Fruit fly (Drosophila melanogaster) whole organism, embryonic: Measurements from ENCODE around the gene CG46318.

Experiments
- ATbp ChIP-seq: fragments of 200-800 bp; sonication (Bioruptor generic); optimal IDR thresholded peaks from 2 replicates; lab custom pipeline; 2017; ENCODE audit warnings: missing biosample characterization, mild to moderate bottlenecking, missing genetic modification characterization, missing genetic modification reagents
- CG10209 ChIP-seq: fragments of 200-800 bp; sonication (Bioruptor generic); optimal IDR thresholded peaks from 3 replicates; lab custom pipeline; 2017; ENCODE audit warnings: missing biosample characterization, mild to moderate bottlenecking, missing genetic modification characterization, missing genetic modification reagents
- CG10274 ChIP-seq: fragments of 200-800 bp; sonication (Bioruptor generic); optimal IDR thresholded peaks from 3 replicates; lab custom pipeline; 2017; ENCODE audit warnings: missing biosample characterization, mild to moderate bottlenecking, missing genetic modification characterization
- CG10543 ChIP-seq: fragments of 200-800 bp; sonication (Bioruptor generic); optimal IDR thresholded peaks from 3 replicates; lab custom pipeline; 2017; ENCODE audit warnings: missing biosample characterization, mild to moderate bottlenecking, missing genetic modification characterization, moderate library complexity
- CG11723 ChIP-seq: fragments of 200-800 bp; sonication (Bioruptor generic); optimal IDR thresholded peaks from 2 replicates; lab custom pipeline; 2017; ENCODE audit warnings: missing biosample characterization, mild to moderate bottlenecking, missing genetic modification characterization
- CG13287 ChIP-seq: fragments of 200-800 bp; sonication (Bioruptor generic); IDR thresholded peaks from 2 replicates; pipeline ENCODE4 v1.3.6; 2022; ENCODE audit warnings: missing biosample characterization, missing genetic modification characterization; ENCODE audit not compliant: partially characterized antibody
- CG13424 ChIP-seq: fragments of 200-800 bp; sonication (Bioruptor generic); optimal IDR thresholded peaks from 2 replicates; lab custom pipeline; 2019; ENCODE audit warnings: missing biosample characterization, mild to moderate bottlenecking, missing genetic modification characterization, moderate library complexity
- CG14441 ChIP-seq: fragments of 200-800 bp; sonication (Bioruptor generic); IDR thresholded peaks from 2 replicates; pipeline ENCODE4 v1.3.6; 2022; ENCODE audit warnings: missing biosample characterization, missing genetic modification characterization
- CG14667 ChIP-seq: fragments of 200-800 bp; sonication (Bioruptor generic); IDR thresholded peaks from 2 replicates; pipeline ENCODE4 v1.3.6; 2022; ENCODE audit warnings: missing biosample characterization, missing genetic modification characterization
- CG15073 ChIP-seq: fragments of 200-800 bp; sonication (Bioruptor generic); optimal IDR thresholded peaks from 2 replicates; lab custom pipeline; 2016; ENCODE audit warnings: missing biosample characterization, missing genetic modification characterization
- CG15269 ChIP-seq: fragments of 200-800 bp; sonication (Bioruptor generic); optimal IDR thresholded peaks from 2 replicates; lab custom pipeline; 2018; ENCODE audit warnings: missing biosample characterization, mild to moderate bottlenecking, missing genetic modification characterization, moderate library complexity
- CG17328 ChIP-seq: fragments of 200-800 bp; sonication (Bioruptor generic); IDR thresholded peaks from 2 replicates; pipeline ENCODE4 v1.3.6; 2022; ENCODE audit warnings: missing biosample characterization, missing genetic modification characterization
- CG17359 ChIP-seq: fragments of 200-800 bp; sonication (Bioruptor generic); optimal IDR thresholded peaks from 3 replicates; lab custom pipeline; 2018; ENCODE audit warnings: missing biosample characterization, mild to moderate bottlenecking, missing genetic modification characterization, moderate library complexity
- CG18011 ChIP-seq: fragments of 200-800 bp; sonication (Bioruptor generic); optimal IDR thresholded peaks from 2 replicates; lab custom pipeline; 2017; ENCODE audit warnings: missing biosample characterization, missing genetic modification characterization, mild to moderate bottlenecking, moderate library complexity, missing genotype
- CG2120 ChIP-seq: fragments of 200-800 bp; sonication (Bioruptor generic); optimal IDR thresholded peaks from 3 replicates; lab custom pipeline; 2016; ENCODE audit warnings: missing biosample characterization, missing genetic modification characterization
- CG4328 ChIP-seq: fragments of 200-800 bp; sonication (Bioruptor generic); optimal IDR thresholded peaks from 3 replicates; lab custom pipeline; 2017; ENCODE audit warnings: missing biosample characterization, missing genetic modification reagents, missing genetic modification characterization
- CG6272 ChIP-seq: fragments of 200-800 bp; sonication (Bioruptor generic); IDR thresholded peaks from 2 replicates; pipeline ENCODE4 v1.3.6; 2022; ENCODE audit warnings: missing biosample characterization, missing genetic modification characterization
- CG6689 ChIP-seq: fragments of 200-800 bp; sonication (Bioruptor generic); IDR thresholded peaks from 2 replicates; pipeline ENCODE4 v1.3.6; 2022; ENCODE audit warnings: missing biosample characterization, missing genetic modification characterization
- CG7357 ChIP-seq: fragments of 200-800 bp; sonication (Bioruptor generic); IDR thresholded peaks from 3 replicates; pipeline ENCODE4 v1.3.6; 2022; ENCODE audit warnings: missing biosample characterization, missing genetic modification characterization
- CG9437 ChIP-seq: fragments of 200-800 bp; sonication (Bioruptor generic); optimal IDR thresholded peaks from 2 replicates; lab custom pipeline; 2018; ENCODE audit warnings: missing biosample characterization, mild to moderate bottlenecking, missing genetic modification characterization
- Camta ChIP-seq: fragments of 200-800 bp; sonication (Bioruptor generic); optimal IDR thresholded peaks from 2 replicates; lab custom pipeline; 2016; ENCODE audit warnings: missing biosample characterization, missing genetic modification characterization
- E2f1 ChIP-seq: fragments of 200-800 bp; sonication (Bioruptor generic); IDR thresholded peaks from 2 replicates; pipeline ENCODE4 v1.3.6; 2022; ENCODE audit warnings: missing biosample characterization, missing genetic modification characterization
- E2f2 ChIP-seq: fragments of 200-800 bp; sonication (Bioruptor generic); IDR thresholded peaks from 2 replicates; pipeline ENCODE4 v1.3.6; 2022; ENCODE audit warnings: missing biosample characterization, missing genetic modification characterization
- Hand ChIP-seq: fragments of 200-800 bp; sonication (Bioruptor generic); optimal IDR thresholded peaks from 2 replicates; lab custom pipeline; 2017; ENCODE audit warnings: mild to moderate bottlenecking, missing biosample characterization, missing genetic modification reagents, missing genetic modification characterization
- Hr3 ChIP-seq: fragments of 200-800 bp; sonication (Bioruptor generic); optimal IDR thresholded peaks from 3 replicates; lab custom pipeline; 2016; ENCODE audit warnings: missing biosample characterization, missing genetic modification characterization
- Jarid2 ChIP-seq: fragments of 200-800 bp; sonication (Bioruptor generic); optimal IDR thresholded peaks from 3 replicates; lab custom pipeline; 2017; ENCODE audit warnings: mild to moderate bottlenecking, missing biosample characterization, missing genetic modification reagents, missing genetic modification characterization
- Kr ChIP-seq: fragments of 200-800 bp; sonication (Bioruptor generic); optimal IDR thresholded peaks from 2 replicates; lab custom pipeline; 2017; ENCODE audit warnings: missing biosample characterization, mild to moderate bottlenecking, missing genetic modification characterization
- Med ChIP-seq: fragments of 200-800 bp; sonication (Bioruptor generic); peaks from one replicate; lab custom pipeline; 2016; ENCODE audit warnings: missing biosample characterization, missing genetic modification characterization, mild to moderate bottlenecking, inconsistent platforms, moderate library complexity
- Opbp ChIP-seq: fragments of 200-800 bp; sonication (Bioruptor generic); IDR thresholded peaks from 3 replicates; pipeline ENCODE4 v1.3.6; 2022; ENCODE audit warnings: missing biosample characterization, missing genetic modification characterization; ENCODE audit not compliant: partially characterized antibody
- ac ChIP-seq: fragments of 200-800 bp; sonication (Bioruptor generic); optimal IDR thresholded peaks from 3 replicates; lab custom pipeline; 2017; ENCODE audit warnings: missing biosample characterization, mild to moderate bottlenecking, missing genetic modification characterization
- ash1 ChIP-seq: fragments of 200-800 bp; sonication (Bioruptor generic); optimal IDR thresholded peaks from 2 replicates; lab custom pipeline; 2018; ENCODE audit warnings: missing biosample characterization, mild to moderate bottlenecking, missing genetic modification characterization
- bab2 ChIP-seq: fragments of 200-800 bp; sonication (Bioruptor generic); optimal IDR thresholded peaks from 2 replicates; lab custom pipeline; 2016; ENCODE audit warnings: missing biosample characterization, missing genetic modification characterization
- exex ChIP-seq: fragments of 200-800 bp; sonication (Bioruptor generic); optimal IDR thresholded peaks from 4 replicates; lab custom pipeline; 2018; ENCODE audit warnings: missing biosample characterization, mild to moderate bottlenecking, missing genetic modification characterization, moderate library complexity
- fd3F ChIP-seq: fragments of 200-800 bp; sonication (Bioruptor generic); optimal IDR thresholded peaks from 2 replicates; lab custom pipeline; 2018; ENCODE audit warnings: missing biosample characterization, mild to moderate bottlenecking, missing genetic modification characterization, moderate library complexity
- ftz-f1 ChIP-seq: fragments of 200-800 bp; sonication (Bioruptor generic); optimal IDR thresholded peaks from 2 replicates; lab custom pipeline; 2016; ENCODE audit warnings: missing biosample characterization, missing genetic modification characterization
- gt ChIP-seq: fragments of 200-800 bp; sonication (Bioruptor generic); IDR thresholded peaks from 2 replicates; pipeline ENCODE4 v1.3.6; 2022; ENCODE audit warnings: missing biosample characterization, missing genetic modification characterization
- jing ChIP-seq: fragments of 200-800 bp; sonication (Bioruptor generic); optimal IDR thresholded peaks from 2 replicates; lab custom pipeline; 2018; ENCODE audit warnings: missing biosample characterization, mild to moderate bottlenecking, missing genetic modification characterization
- lov ChIP-seq, 2 experiments: fragments of 200-800 bp in 1 of 2; fragments of >200 bp in 1 of 2; sonication (Bioruptor generic) in 1 of 2; IDR thresholded peaks in 1 of 2; optimal IDR thresholded peaks in 1 of 2; 2 replicates in 1 of 2; 3 replicates in 1 of 2; pipeline versions ENCODE4 v1.3.6 to Lab custom; 2017 to 2022; ENCODE audit warnings: missing biosample characterization in 1 of 2, missing genetic modification characterization in 1 of 2
- mirr ChIP-seq: fragments of 200-800 bp; sonication (Bioruptor generic); optimal IDR thresholded peaks from 3 replicates; lab custom pipeline; 2018; ENCODE audit warnings: missing biosample characterization, mild to moderate bottlenecking, missing genetic modification characterization
- psq ChIP-seq: fragments of 200-800 bp; sonication (Bioruptor generic); optimal IDR thresholded peaks from 2 replicates; lab custom pipeline; 2017; ENCODE audit warnings: missing biosample characterization, missing genetic modification characterization
- pzg ChIP-seq: fragments of 200-800 bp; sonication (Bioruptor generic); optimal IDR thresholded peaks from 3 replicates; lab custom pipeline; 2018; ENCODE audit warnings: missing biosample characterization, mild to moderate bottlenecking, missing genetic modification characterization, moderate library complexity
- stwl ChIP-seq: fragments of 200-800 bp; sonication (Bioruptor generic); optimal IDR thresholded peaks from 3 replicates; lab custom pipeline; 2018; ENCODE audit warnings: missing biosample characterization, mild to moderate bottlenecking, missing genetic modification characterization, moderate library complexity
- sug ChIP-seq: fragments of 200-800 bp; optimal IDR thresholded peaks from 2 replicates; lab custom pipeline; 2019; ENCODE audit warnings: missing biosample characterization, mild to moderate bottlenecking, missing genetic modification characterization, moderate library complexity

Gene CG46318

dm6 chr3R:18731241-18731640, 50.8 kb downstream of the CG46318 start:
- TF ChIP-seq exex (tag; lab: Kevin White, UChicago) (peak; percentile 20), CG10209 (GFP tag; lab: Kevin White, UChicago) (no peak), pzg (GFP tag; lab: Kevin White, UChicago) (peak; percentile 2), stwl (tag; lab: Kevin White, UChicago) (peak; percentile 14), E2f1 (GFP tag; lab: Robert Waterston, UW) (no peak), CG18011 (GFP tag; lab: Kevin White, UChicago) (peak; percentile 86), CG14441 (GFP tag; lab: Robert Waterston, UW) (no peak), CG4328 (GFP tag; lab: Kevin White, UChicago) (no peak), jing (GFP tag; lab: Kevin White, UChicago) (no peak), CG10274 (GFP tag; lab: Kevin White, UChicago) (no peak), CG7357 (GFP tag; lab: Robert Waterston, UW) (no peak), CG10543 (GFP tag; lab: Kevin White, UChicago) (no peak), CG17328 (GFP tag; lab: Robert Waterston, UW) (no peak), CG9437 (GFP tag; lab: Kevin White, UChicago) (peak; percentile 97), CG13287 (GFP tag; lab: Robert Waterston, UW) (peak; percentile 9; the same call in 1 of the 2 replicates), CG15269 (tag; lab: Kevin White, UChicago) (no peak), Camta (GFP tag; lab: Kevin White, UChicago) (no peak), CG15073 (peak; percentile 20)

dm6 chr3R:18732381-18732780, 52.0 kb downstream of the CG46318 start, which contains the start of gene CG14302:
TSS of gene CG14302 (plus strand) at chr3R:18732681.
- TF ChIP-seq CG14667 (GFP tag; lab: Robert Waterston, UW): no peak
- TF ChIP-seq Jarid2 (GFP tag; lab: Kevin White, UChicago): no peak
- TF ChIP-seq gt (GFP tag; lab: Robert Waterston, UW): no peak
- TF ChIP-seq CG17359 (tag; lab: Kevin White, UChicago): no peak
- TF ChIP-seq bab2 (GFP tag; lab: Kevin White, UChicago): no peak
- TF ChIP-seq ATbp (GFP tag; lab: Kevin White, UChicago): no peak
- no peak for TF ChIP-seq ash1 (GFP tag; lab: Kevin White, UChicago)
- TF ChIP-seq E2f2 (GFP tag; lab: Robert Waterston, UW): no peak
- TF ChIP-seq CG2120 (GFP tag; lab: Kevin White, UChicago): no peak
- TF ChIP-seq fd3F (GFP tag; lab: Kevin White, UChicago): no peak
- TF ChIP-seq Kr: no peak
- no peak for TF ChIP-seq Hr3 (GFP tag; lab: Kevin White, UChicago)
- no peak for TF ChIP-seq CG13424
- no peak for TF ChIP-seq CG11723 (GFP tag; lab: Kevin White, UChicago)
- no peak for TF ChIP-seq CG6689 (GFP tag; lab: Robert Waterston, UW)

dm6 chr3R:18733580-18733979, 53.2 kb downstream of the CG46318 start:
- TF ChIP-seq Med (GFP tag; lab: Kevin White, UChicago) (peak; percentile 42), ac (GFP tag; lab: Kevin White, UChicago) (no peak), sug (tag; lab: Kevin White, UChicago) (peak; percentile 63), ftz-f1 (GFP tag; lab: Kevin White, UChicago) (peak; percentile 74), CG6272 (GFP tag; lab: Robert Waterston, UW) (no peak), Opbp (GFP tag; lab: Robert Waterston, UW) (0 out of 3 replicates have a peak, but pooled peaks have one; percentile 12), mirr (GFP tag; lab: Kevin White, UChicago) (peak; percentile 38), lov (optimal IDR thresholded peaks at IDR 0.05; lab: Kevin White, UChicago) (no peak), lov (GFP tag; IDR thresholded peaks at IDR 0.05; lab: Robert Waterston, UW) (no peak), psq (GFP tag; lab: Kevin White, UChicago) (no peak), Hand (GFP tag; lab: Kevin White, UChicago) (no peak)
